Fruit fly (Drosophila melanogaster): ENCODE data around the gene CG7824.
A peak's percentile ranks its signal among the peaks of the same experiment; 100 is the strongest.

The CG7824 gene

DNA sequence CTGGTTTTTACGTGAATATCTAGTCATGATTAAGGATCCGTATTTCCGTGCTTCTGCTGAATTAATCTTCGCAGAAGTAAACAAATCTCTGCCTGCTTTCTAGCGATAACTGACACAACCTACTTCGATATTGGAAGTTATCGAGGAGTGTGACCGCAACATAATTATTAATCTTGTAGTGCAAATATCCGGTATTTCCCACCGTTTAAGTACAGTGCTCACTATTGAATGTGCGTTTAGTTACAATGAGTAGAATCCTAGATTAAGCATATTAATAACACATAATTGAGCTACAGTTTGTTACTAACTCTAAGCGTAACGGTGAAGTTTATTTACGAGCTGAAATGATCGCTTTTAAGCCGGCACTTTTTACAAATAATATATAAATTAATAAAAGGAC lies 1.0 kb upstream of the CG7824 start (continued):
- TF ChIP-seq Asciz (GFP tag; optimal IDR thresholded peaks at IDR 0.05) (no peak), D19B (GFP tag; optimal IDR thresholded peaks at IDR 0.05) (no peak), CG10366 (GFP tag; IDR thresholded peaks at IDR 0.05) (peak; percentile 40), toy (GFP tag; IDR thresholded peaks at IDR 0.05) (no peak), Eip74EF (GFP tag; optimal IDR thresholded peaks at IDR 0.05) (no peak), CG11560 (tag; IDR thresholded peaks at IDR 0.05) (no peak), CG3281 (GFP tag; optimal IDR thresholded peaks at IDR 0.05) (no peak), jigr1 (GFP tag; IDR thresholded peaks at IDR 0.05) (no peak), H15 (GFP tag; IDR thresholded peaks at IDR 0.05) (no peak), CG10543 (GFP tag; optimal IDR thresholded peaks at IDR 0.05) (peak; percentile 42), Scr (GFP tag; IDR thresholded peaks at IDR 0.05; ENCODE audit: partially characterized antibody) (peak; percentile 54), nerfin-2 (GFP tag; IDR thresholded peaks at IDR 0.05; ENCODE audit: partially characterized antibody) (peak; percentile 58; the same call in 1 of the 2 replicates), CG7839 (tag; optimal IDR thresholded peaks at IDR 0.05) (no peak), croc (GFP tag; conservative IDR thresholded peaks at IDR 0.05) (no peak), CG2875 (GFP tag; optimal IDR thresholded peaks at IDR 0.05) (no peak), tx (GFP tag; optimal IDR thresholded peaks at IDR 0.05) (no peak), CG18619 (GFP tag; optimal IDR thresholded peaks at IDR 0.05) (peak; percentile 16), CG11504 (tag; optimal IDR thresholded peaks at IDR 0.05) (no peak), zfh2 (GFP tag; optimal IDR thresholded peaks at IDR 0.05) (peak; percentile 37), pum (GFP tag; optimal IDR thresholded peaks at IDR 0.05) (no peak), Nf-YA (GFP tag; IDR thresholded peaks at IDR 0.05) (no peak), sim (GFP tag; IDR thresholded peaks at IDR 0.05) (no peak), Awh (GFP tag; IDR thresholded peaks at IDR 0.05) (no peak), emc (GFP tag; optimal IDR thresholded peaks at IDR 0.05) (no peak), CG16863 (GFP tag; optimal IDR thresholded peaks at IDR 0.05) (no peak), Dp (GFP tag; optimal IDR thresholded peaks at IDR 0.05) (peak; percentile 32), CG13894 (tag; optimal IDR thresholded peaks at IDR 0.05) (peak; percentile 65), CG13624 (GFP tag; optimal IDR thresholded peaks at IDR 0.05) (peak; percentile 56), insv (GFP tag; optimal IDR thresholded peaks at IDR 0.05) (no peak), Deaf1 (tag; optimal IDR thresholded peaks at IDR 0.05) (no peak), CG7271 (tag; optimal IDR thresholded peaks at IDR 0.05) (peak; percentile 45), CG4360 (GFP tag; IDR thresholded peaks at IDR 0.05) (no peak), Max (GFP tag; optimal IDR thresholded peaks at IDR 0.05) (no peak), CG1832 (GFP tag; optimal IDR thresholded peaks at IDR 0.05) (no peak), Ets97D (GFP tag; optimal IDR thresholded peaks at IDR 0.05) (peak; percentile 90), oc (tag; optimal IDR thresholded peaks at IDR 0.05) (peak; percentile 38), peb (GFP tag; IDR thresholded peaks at IDR 0.05) (no peak), inv (GFP tag; IDR thresholded peaks at IDR 0.05; ENCODE audit: partially characterized antibody) (no peak), so (GFP tag; IDR thresholded peaks at IDR 0.05) (no peak), E2f2 (GFP tag; IDR thresholded peaks at IDR 0.05) (peak; percentile 67), Mes4 (GFP tag; optimal IDR thresholded peaks at IDR 0.05) (no peak), CG7357 (GFP tag; IDR thresholded peaks at IDR 0.05) (no peak), hb (GFP tag; IDR thresholded peaks at IDR 0.05; ENCODE audit: partially characterized antibody) (no peak), sug (tag; optimal IDR thresholded peaks at IDR 0.05) (peak; percentile 15), Doc3 (GFP tag; IDR thresholded peaks at IDR 0.05; ENCODE audit: partially characterized antibody) (peak; percentile 31; the same call in 1 of the 3 replicates), CG10209 (GFP tag; optimal IDR thresholded peaks at IDR 0.05) (peak; percentile 37), sens (GFP tag) (peak; percentile 94), CG10654 (GFP tag; optimal IDR thresholded peaks at IDR 0.05) (no peak), cas (GFP tag; IDR thresholded peaks at IDR 0.05) (no peak), zen (tag; optimal IDR thresholded peaks at IDR 0.05) (peak; percentile 27), CG6272 (GFP tag; IDR thresholded peaks at IDR 0.05) (no peak)
